Worm (Caenorhabditis elegans) whole organism, early embryonic: ENCODE results near the gene F08H9.4.

ENCODE experiments used
- ama-1 ChIP-seq: fragments of 150-350 bp; optimal IDR thresholded peaks from 2 replicates; lab custom pipeline; 2014
- ceh-13 ChIP-seq: fragments of 200-800 bp; sonication (Bioruptor generic); optimal IDR thresholded peaks from 2 replicates; lab custom pipeline; 2018; ENCODE audit warnings: mild to moderate bottlenecking, missing genetic modification characterization, missing compliant biosample characterization
- ceh-36 ChIP-seq: sonication (generic microtip); optimal IDR thresholded peaks from 2 replicates; lab custom pipeline; 2016; ENCODE audit warnings: missing genetic modification characterization, inconsistent platforms, missing compliant biosample characterization
- flt-1 ChIP-seq: fragments of 200-800 bp; sonication (Bioruptor generic); IDR thresholded peaks from 2 replicates; pipeline ENCODE4 v1.3.6; 2022; ENCODE audit warnings: missing genetic modification characterization, missing compliant biosample characterization
- hmg-4 ChIP-seq: fragments of 200-800 bp; sonication (Bioruptor generic); optimal IDR thresholded peaks from 2 replicates; lab custom pipeline; 2018; ENCODE audit warnings: mild to moderate bottlenecking, missing genetic modification characterization, missing compliant biosample characterization
- tbx-11 ChIP-seq: fragments of 200-800 bp; sonication (Bioruptor generic); IDR thresholded peaks from 2 replicates; pipeline ENCODE4 v1.3.6; 2022; ENCODE audit warnings: missing genetic modification characterization, missing compliant biosample characterization

- TF ChIP-seq ceh-13 (GFP tag; lab: Kevin White, UChicago) (no peak), hmg-4 (no peak), flt-1 (GFP tag; lab: Robert Waterston, UW) (no peak), ama-1 (lab: Kevin White, UChicago) (no peak), tbx-11 (GFP tag; lab: Robert Waterston, UW) (no peak), ceh-36 (tag; lab: Kevin White, UChicago) (no peak)
Observed at ce11 chrV:14422317-14422716, 41.9 kb downstream of the F08H9.4 start, which contains the start of gene pas-1.
